Fruit fly (Drosophila melanogaster) whole organism, embryonic: ENCODE measurements around the gene bmm.

Experiments
- Adf1 ChIP-seq: fragments of 200-800 bp; sonication (Bioruptor generic); IDR thresholded peaks from 2 replicates; pipeline ENCODE4 v1.3.6; 2022; ENCODE audit warnings: missing biosample characterization, missing genetic modification characterization
- B-H2 ChIP-seq: fragments of 200-800 bp; sonication (Bioruptor generic); optimal IDR thresholded peaks from 2 replicates; lab custom pipeline; 2018; ENCODE audit warnings: missing biosample characterization, mild to moderate bottlenecking, missing genetic modification characterization
- Bdp1 ChIP-seq: fragments of 200-800 bp; sonication (Bioruptor generic); optimal IDR thresholded peaks from 3 replicates; lab custom pipeline; 2016; ENCODE audit warnings: missing biosample characterization, missing genetic modification characterization
- CG11247 ChIP-seq: fragments of 200-800 bp; sonication (Bioruptor generic); IDR thresholded peaks from 2 replicates; pipeline ENCODE4 v1.3.6; 2022; ENCODE audit warnings: missing biosample characterization, missing genetic modification characterization
- CG12942 ChIP-seq: fragments of 200-800 bp; sonication (Bioruptor generic); optimal IDR thresholded peaks from 3 replicates; lab custom pipeline; 2016; ENCODE audit warnings: missing biosample characterization, missing genetic modification characterization
- CG15696 ChIP-seq: fragments of 200-800 bp; sonication (Bioruptor generic); optimal IDR thresholded peaks from 2 replicates; lab custom pipeline; 2019; ENCODE audit warnings: missing biosample characterization, mild to moderate bottlenecking, missing genetic modification characterization, moderate library complexity
- CG17186 ChIP-seq: fragments of 200-800 bp; sonication (Bioruptor generic); optimal IDR thresholded peaks from 3 replicates; lab custom pipeline; 2017; ENCODE audit warnings: missing biosample characterization, missing genetic modification reagents, missing genetic modification characterization
- CG17328 ChIP-seq: fragments of 200-800 bp; sonication (Bioruptor generic); IDR thresholded peaks from 2 replicates; pipeline ENCODE4 v1.3.6; 2022; ENCODE audit warnings: missing biosample characterization, missing genetic modification characterization
- CG17361 ChIP-seq: fragments of 200-800 bp; sonication (Bioruptor generic); IDR thresholded peaks from 3 replicates; pipeline ENCODE4 v1.3.6; 2022; ENCODE audit warnings: missing biosample characterization, missing genetic modification characterization
- CG17829 ChIP-seq: fragments of 200-800 bp; optimal IDR thresholded peaks from 2 replicates; lab custom pipeline; 2019; ENCODE audit warnings: missing biosample characterization, mild to moderate bottlenecking, missing genetic modification characterization, moderate library complexity
- CG34376 ChIP-seq: fragments of 200-800 bp; sonication (Bioruptor generic); optimal IDR thresholded peaks from 2 replicates; lab custom pipeline; 2018; ENCODE audit warnings: missing biosample characterization, mild to moderate bottlenecking, missing genetic modification characterization
- CG4820 ChIP-seq: fragments of 200-800 bp; sonication (Bioruptor generic); optimal IDR thresholded peaks from 3 replicates; lab custom pipeline; 2016; ENCODE audit warnings: missing biosample characterization, missing genetic modification characterization
- CG4854 ChIP-seq: fragments of 200-800 bp; sonication (Bioruptor generic); optimal IDR thresholded peaks from 2 replicates; lab custom pipeline; 2016; ENCODE audit warnings: missing biosample characterization, missing genetic modification characterization, inconsistent platforms
- CG5180 ChIP-seq: fragments of 200-800 bp; sonication (Bioruptor generic); optimal IDR thresholded peaks from 3 replicates; lab custom pipeline; 2017; ENCODE audit warnings: missing biosample characterization, missing genetic modification characterization, mild to moderate bottlenecking, moderate library complexity, missing genetic modification reagents
- CG5953 ChIP-seq: fragments of 200-800 bp; sonication (Bioruptor generic); IDR thresholded peaks from 2 replicates; pipeline ENCODE4 v1.3.6; 2022; ENCODE audit warnings: missing biosample characterization, missing genetic modification characterization
- CG6654 ChIP-seq: fragments of 200-800 bp; sonication (Bioruptor generic); optimal IDR thresholded peaks from 2 replicates; lab custom pipeline; 2017; ENCODE audit warnings: missing biosample characterization, mild to moderate bottlenecking, missing genetic modification characterization
- CG9817 ChIP-seq: fragments of 200-800 bp; sonication (Bioruptor generic); optimal IDR thresholded peaks from 2 replicates; lab custom pipeline; 2018; ENCODE audit warnings: missing biosample characterization, mild to moderate bottlenecking, missing genetic modification characterization, moderate library complexity
- CkIIα-i1 ChIP-seq: fragments of 200-800 bp; sonication (Bioruptor generic); IDR thresholded peaks from 2 replicates; pipeline ENCODE4 v1.3.6; 2022; ENCODE audit warnings: missing biosample characterization, missing genetic modification characterization
- ERR ChIP-seq: fragments of 200-800 bp; sonication (Bioruptor generic); optimal IDR thresholded peaks from 2 replicates; lab custom pipeline; 2016; ENCODE audit warnings: missing biosample characterization, missing genetic modification characterization
- HmgZ ChIP-seq: fragments of 200-800 bp; sonication (Bioruptor generic); optimal IDR thresholded peaks from 2 replicates; lab custom pipeline; 2018; ENCODE audit warnings: missing biosample characterization, mild to moderate bottlenecking, missing genetic modification characterization
- Hmr ChIP-seq: fragments of 200-800 bp; sonication (Bioruptor generic); optimal IDR thresholded peaks from 3 replicates; lab custom pipeline; 2017; ENCODE audit warnings: mild to moderate bottlenecking, missing biosample characterization, missing genetic modification reagents, missing genetic modification characterization
- Hmx ChIP-seq: fragments of 200-800 bp; sonication (Bioruptor generic); optimal IDR thresholded peaks from 2 replicates; lab custom pipeline; 2016; ENCODE audit warnings: missing biosample characterization, missing genetic modification characterization
- Hr39 ChIP-seq: fragments of >200 bp; optimal IDR thresholded peaks from 2 replicates; lab custom pipeline; 2017
- Jarid2 ChIP-seq: fragments of 200-800 bp; sonication (Bioruptor generic); optimal IDR thresholded peaks from 3 replicates; lab custom pipeline; 2017; ENCODE audit warnings: mild to moderate bottlenecking, missing biosample characterization, missing genetic modification reagents, missing genetic modification characterization
- Lhr ChIP-seq: fragments of 200-800 bp; sonication (Bioruptor generic); optimal IDR thresholded peaks from 3 replicates; lab custom pipeline; 2017; ENCODE audit warnings: mild to moderate bottlenecking, missing biosample characterization, missing genetic modification reagents, missing genetic modification characterization
- Lim3 ChIP-seq: fragments of 200-800 bp; sonication (Bioruptor generic); IDR thresholded peaks from 2 replicates; pipeline ENCODE4 v1.3.6; 2022; ENCODE audit warnings: missing biosample characterization, missing genetic modification characterization
- Mrtf ChIP-seq: fragments of 200-800 bp; sonication (Bioruptor generic); IDR thresholded peaks from 3 replicates; pipeline ENCODE4 v1.3.6; 2022; ENCODE audit warnings: missing biosample characterization, missing genetic modification characterization
- Oaz ChIP-seq: fragments of 200-800 bp; sonication (Bioruptor generic); IDR thresholded peaks from 2 replicates; pipeline ENCODE4 v1.3.6; 2022; ENCODE audit warnings: missing biosample characterization, missing genetic modification characterization
- Optix ChIP-seq: fragments of 200-800 bp; sonication (Bioruptor generic); IDR thresholded peaks from 3 replicates; pipeline ENCODE4 v1.3.6; 2022; ENCODE audit warnings: missing biosample characterization, missing genetic modification characterization
- Pdp1 ChIP-seq, 2 experiments: fragments of 200-800 bp; sonication (Bioruptor generic); optimal IDR thresholded peaks; 3 replicates each; lab custom pipeline; 2016; ENCODE audit warnings: missing biosample characterization in 2 of 2, missing genetic modification characterization in 2 of 2, mild to moderate bottlenecking in 1 of 2, moderate library complexity in 1 of 2
- Rfx ChIP-seq: fragments of 200-800 bp; sonication (Bioruptor generic); IDR thresholded peaks from 2 replicates; pipeline ENCODE4 v1.3.6; 2022; ENCODE audit warnings: missing biosample characterization, missing genetic modification characterization
- Sox100B ChIP-seq: fragments of 200-800 bp; sonication (Bioruptor generic); optimal IDR thresholded peaks from 3 replicates; lab custom pipeline; 2018; ENCODE audit warnings: missing biosample characterization, mild to moderate bottlenecking, missing genetic modification characterization
- amos ChIP-seq: fragments of 200-800 bp; sonication (Bioruptor generic); IDR thresholded peaks from 2 replicates; pipeline ENCODE4 v1.3.6; 2022; ENCODE audit warnings: missing biosample characterization, missing genetic modification characterization; ENCODE audit not compliant: partially characterized antibody
- cg ChIP-seq: fragments of 200-800 bp; sonication (Bioruptor generic); optimal IDR thresholded peaks from 3 replicates; lab custom pipeline; 2019; ENCODE audit warnings: missing biosample characterization, mild to moderate bottlenecking, missing genetic modification characterization, moderate library complexity
- crc ChIP-seq: fragments of 200-800 bp; sonication (Bioruptor generic); optimal IDR thresholded peaks from 2 replicates; lab custom pipeline; 2016; ENCODE audit warnings: missing biosample characterization, missing genetic modification characterization
- crol ChIP-seq: fragments of 200-800 bp; sonication (Bioruptor generic); IDR thresholded peaks from 2 replicates; pipeline ENCODE4 v1.3.6; 2022; ENCODE audit warnings: missing biosample characterization, missing genetic modification characterization
- dan ChIP-seq: fragments of 200-800 bp; sonication (Bioruptor generic); IDR thresholded peaks from 2 replicates; pipeline ENCODE4 v1.3.6; 2022; ENCODE audit warnings: missing biosample characterization, missing genetic modification characterization
- dimm ChIP-seq: fragments of 200-800 bp; sonication (Bioruptor generic); IDR thresholded peaks from 2 replicates; pipeline ENCODE4 v1.3.6; 2022; ENCODE audit warnings: missing biosample characterization, missing genetic modification characterization
- gro ChIP-seq: fragments of 200-800 bp; sonication (Bioruptor generic); optimal IDR thresholded peaks from 2 replicates; lab custom pipeline; 2016; ENCODE audit warnings: missing biosample characterization, missing genetic modification characterization
- ind ChIP-seq: fragments of 200-800 bp; sonication (Bioruptor generic); optimal IDR thresholded peaks from 3 replicates; lab custom pipeline; 2016; ENCODE audit warnings: missing biosample characterization, missing genetic modification characterization
- jing ChIP-seq: fragments of 200-800 bp; sonication (Bioruptor generic); optimal IDR thresholded peaks from 2 replicates; lab custom pipeline; 2018; ENCODE audit warnings: missing biosample characterization, mild to moderate bottlenecking, missing genetic modification characterization
- jumu ChIP-seq: fragments of 200-800 bp; sonication (Bioruptor generic); optimal IDR thresholded peaks from 3 replicates; lab custom pipeline; 2016; ENCODE audit warnings: missing biosample characterization, missing genetic modification characterization
- lov ChIP-seq, 2 experiments: fragments of 200-800 bp in 1 of 2; fragments of >200 bp in 1 of 2; sonication (Bioruptor generic) in 1 of 2; IDR thresholded peaks in 1 of 2; optimal IDR thresholded peaks in 1 of 2; 2 replicates in 1 of 2; 3 replicates in 1 of 2; pipeline versions ENCODE4 v1.3.6 to Lab custom; 2017 to 2022; ENCODE audit warnings: missing biosample characterization in 1 of 2, missing genetic modification characterization in 1 of 2
- nerfin-1 ChIP-seq: fragments of 200-800 bp; sonication (Bioruptor generic); optimal IDR thresholded peaks from 3 replicates; lab custom pipeline; 2019; ENCODE audit warnings: missing biosample characterization, mild to moderate bottlenecking, missing genetic modification characterization, moderate library complexity
- p53 ChIP-seq: fragments of 200-800 bp; sonication (Bioruptor generic); optimal IDR thresholded peaks from 2 replicates; lab custom pipeline; 2016; ENCODE audit warnings: missing biosample characterization, missing genetic modification characterization
- pfk ChIP-seq: fragments of 200-800 bp; sonication (Bioruptor generic); optimal IDR thresholded peaks from 2 replicates; lab custom pipeline; 2018; ENCODE audit warnings: missing biosample characterization, mild to moderate bottlenecking, missing genetic modification characterization, moderate library complexity
- pnt ChIP-seq: fragments of 200-800 bp; sonication (Bioruptor generic); optimal IDR thresholded peaks from 3 replicates; lab custom pipeline; 2016; ENCODE audit warnings: missing biosample characterization, missing genetic modification characterization
- sens ChIP-seq: fragments of 200-800 bp; sonication (Bioruptor generic); peaks from one replicate; lab custom pipeline; 2016; ENCODE audit warnings: missing biosample characterization, missing genetic modification characterization
- tx ChIP-seq: fragments of 200-800 bp; sonication (Bioruptor generic); optimal IDR thresholded peaks from 2 replicates; lab custom pipeline; 2016; ENCODE audit warnings: missing biosample characterization, missing genetic modification characterization

Gene bmm

dm6 chr3L:14755951-14756723 lies 30.1 kb downstream of the bmm start (continued):
- TF ChIP-seq CG17829 (tag; lab: Kevin White, UChicago) (peak; percentile 81), sens (GFP tag; lab: Kevin White, UChicago) (peak; percentile 98), Pdp1 (GFP tag; optimal IDR thresholded peaks at IDR 0.05; lab: Kevin White, UChicago) (peak; percentile 55 to 84), Lim3 (GFP tag; lab: Robert Waterston, UW) (peak; percentile 67), Jarid2 (GFP tag; lab: Kevin White, UChicago) (no peak), CG17361 (peak; percentile 97), HmgZ (tag; lab: Kevin White, UChicago) (peak; percentile 67), gro (GFP tag; lab: Kevin White, UChicago) (peak; percentile 53), CG4820 (GFP tag; lab: Kevin White, UChicago) (peak; percentile 83), dan (GFP tag; lab: Robert Waterston, UW) (no peak), p53 (no peak), CkIIα-i1 (GFP tag; lab: Robert Waterston, UW) (no peak), Hr39 (lab: Kevin White, UChicago) (no peak), nerfin-1 (tag; lab: Kevin White, UChicago) (peak; percentile 77), crol (GFP tag; lab: Robert Waterston, UW) (peak; percentile 99), CG15696 (tag; lab: Kevin White, UChicago) (peak; percentile 56), Mrtf (GFP tag; lab: Robert Waterston, UW) (no peak; the same call in 2 of the 3 replicates), Lhr (GFP tag; lab: Kevin White, UChicago) (no peak), Sox100B (GFP tag; lab: Kevin White, UChicago) (peak; percentile 95), pnt (peak; percentile 68), Optix (peak; percentile 49; the same call in 1 of the 3 replicates), B-H2 (GFP tag; lab: Kevin White, UChicago) (peak; percentile 40), Hmr (GFP tag; lab: Kevin White, UChicago) (peak; percentile 89), tx (GFP tag; lab: Kevin White, UChicago) (peak; percentile 69), CG6654 (GFP tag; lab: Kevin White, UChicago) (peak; percentile 76), Oaz (GFP tag; lab: Robert Waterston, UW) (peak; percentile 74), CG11247 (GFP tag; lab: Robert Waterston, UW) (peak; percentile 75), amos (GFP tag; lab: Robert Waterston, UW) (no peak; the same call in 1 of the 2 replicates), cg (GFP tag; lab: Kevin White, UChicago) (peak; percentile 63), CG17186 (GFP tag; lab: Kevin White, UChicago) (no peak), crc (GFP tag; lab: Kevin White, UChicago) (peak; percentile 44), CG9817 (tag; lab: Kevin White, UChicago) (no peak), CG34376 (GFP tag; lab: Kevin White, UChicago) (peak; percentile 15), CG17328 (peak; percentile 69; the same call in 1 of the 2 replicates), Rfx (GFP tag; lab: Robert Waterston, UW) (peak; percentile 80), Hmx (GFP tag; lab: Kevin White, UChicago) (peak; percentile 89), CG5180 (GFP tag; lab: Kevin White, UChicago) (peak; percentile 80), Bdp1 (peak; percentile 63), dimm (GFP tag; lab: Robert Waterston, UW) (peak; percentile 9; the same call in 1 of the 2 replicates), CG5953 (peak; percentile 64; the same call in 1 of the 2 replicates), ERR (GFP tag; lab: Kevin White, UChicago) (no peak), jing (GFP tag; lab: Kevin White, UChicago) (no peak), jumu (GFP tag; lab: Kevin White, UChicago) (peak; percentile 76), CG12942 (GFP tag; lab: Kevin White, UChicago) (peak; percentile 63), ind (peak; percentile 87), CG4854 (GFP tag; lab: Kevin White, UChicago) (peak; percentile 63), Adf1 (GFP tag; lab: Robert Waterston, UW) (peak; percentile 87), lov (optimal IDR thresholded peaks at IDR 0.05; lab: Kevin White, UChicago) (no peak), lov (GFP tag; IDR thresholded peaks at IDR 0.05; lab: Robert Waterston, UW) (no peak), pfk (GFP tag; lab: Kevin White, UChicago) (no peak)
